Worm (Caenorhabditis elegans) whole organism, young adult: ENCODE data around the gene cut-1.

Experiments used
- ceh-40 ChIP-seq: fragments of 200-800 bp; sonication (Bioruptor generic); IDR thresholded peaks from 2 replicates; pipeline ENCODE4 v1.3.6; 2022; ENCODE audit warnings: missing genetic modification characterization, missing compliant biosample characterization
- nhr-120 ChIP-seq: fragments of 200-800 bp; sonication (Bioruptor generic); IDR thresholded peaks from 2 replicates; pipeline ENCODE4 v1.3.6; 2022; ENCODE audit warnings: missing genetic modification characterization, missing compliant biosample characterization
- pbrm-1 ChIP-seq: fragments of 200-800 bp; sonication (Bioruptor generic); IDR thresholded peaks from 2 replicates; pipeline ENCODE4 v1.3.6; 2022; ENCODE audit warnings: missing genetic modification reagents, missing genetic modification characterization, missing compliant biosample characterization
- tbp1 ChIP-seq: fragments of 200-800 bp; sonication (Bioruptor generic); optimal IDR thresholded peaks from 2 replicates; lab custom pipeline; 2018; ENCODE audit warnings: mild to moderate bottlenecking, missing genetic modification characterization, missing compliant biosample characterization
- tlf-1 ChIP-seq: fragments of 200-800 bp; sonication (Bioruptor generic); optimal IDR thresholded peaks from 2 replicates; lab custom pipeline; 2018; ENCODE audit warnings: mild to moderate bottlenecking, missing genetic modification characterization, missing compliant biosample characterization

- TF ChIP-seq tlf-1 (no peak), ceh-40 (GFP tag; lab: Robert Waterston, UW) (no peak), pbrm-1 (no peak), tbp1 (GFP tag; lab: Kevin White, UChicago) (no peak), nhr-120 (GFP tag; lab: Robert Waterston, UW) (no peak)
Observed at ce11 chrII:11234751-11235150, 34.2 kb upstream of the cut-1 start, which contains the start of gene cox-15.
